Fruit fly (Drosophila melanogaster) whole organism, embryonic: ENCODE data around the gene CG13032.

ENCODE experiments used
- BtbVII ChIP-seq: fragments of 200-800 bp; sonication (Bioruptor generic); optimal IDR thresholded peaks from 3 replicates; lab custom pipeline; 2017; ENCODE audit warnings: missing biosample characterization, mild to moderate bottlenecking, missing genetic modification characterization
- CG10543 ChIP-seq: fragments of 200-800 bp; sonication (Bioruptor generic); optimal IDR thresholded peaks from 3 replicates; lab custom pipeline; 2017; ENCODE audit warnings: missing biosample characterization, mild to moderate bottlenecking, missing genetic modification characterization, moderate library complexity
- CG15601 ChIP-seq: fragments of 200-800 bp; sonication (Bioruptor generic); optimal IDR thresholded peaks from 3 replicates; lab custom pipeline; 2019; ENCODE audit warnings: missing biosample characterization, mild to moderate bottlenecking, missing genetic modification characterization, moderate library complexity
- CG15696 ChIP-seq: fragments of 200-800 bp; sonication (Bioruptor generic); optimal IDR thresholded peaks from 2 replicates; lab custom pipeline; 2019; ENCODE audit warnings: missing biosample characterization, mild to moderate bottlenecking, missing genetic modification characterization, moderate library complexity
- CG17359 ChIP-seq: fragments of 200-800 bp; sonication (Bioruptor generic); optimal IDR thresholded peaks from 3 replicates; lab custom pipeline; 2018; ENCODE audit warnings: missing biosample characterization, mild to moderate bottlenecking, missing genetic modification characterization, moderate library complexity
- CG3847 ChIP-seq: fragments of 200-800 bp; sonication (Bioruptor generic); IDR thresholded peaks from 2 replicates; pipeline ENCODE4 v1.3.6; 2022; ENCODE audit warnings: missing biosample characterization, missing genetic modification characterization
- CG3995 ChIP-seq: fragments of 200-800 bp; sonication (Bioruptor generic); optimal IDR thresholded peaks from 3 replicates; lab custom pipeline; 2016; ENCODE audit warnings: missing biosample characterization, missing genetic modification characterization
- CG4328 ChIP-seq: fragments of 200-800 bp; sonication (Bioruptor generic); optimal IDR thresholded peaks from 3 replicates; lab custom pipeline; 2017; ENCODE audit warnings: missing biosample characterization, missing genetic modification reagents, missing genetic modification characterization
- CG7963 ChIP-seq: fragments of 200-800 bp; sonication (Bioruptor generic); IDR thresholded peaks from 3 replicates; pipeline ENCODE4 v1.3.6; 2022; ENCODE audit warnings: missing biosample characterization, missing genetic modification characterization; ENCODE audit not compliant: partially characterized antibody
- CoRest ChIP-seq: fragments of 200-800 bp; sonication (Bioruptor generic); optimal IDR thresholded peaks from 3 replicates; lab custom pipeline; 2018; ENCODE audit warnings: missing biosample characterization, mild to moderate bottlenecking, missing genetic modification characterization, moderate library complexity
- Dll ChIP-seq: fragments of 200-800 bp; sonication (Bioruptor generic); IDR thresholded peaks from 4 replicates; pipeline ENCODE4 v1.3.6; 2022; ENCODE audit warnings: missing biosample characterization, missing genetic modification characterization; ENCODE audit not compliant: partially characterized antibody
- Dp ChIP-seq: fragments of 200-800 bp; sonication (Bioruptor generic); optimal IDR thresholded peaks from 2 replicates; lab custom pipeline; 2018; ENCODE audit warnings: missing biosample characterization, mild to moderate bottlenecking, missing genetic modification characterization, moderate library complexity
- Dref ChIP-seq: fragments of 200-800 bp; sonication (Bioruptor generic); IDR thresholded peaks from 2 replicates; pipeline ENCODE4 v1.3.6; 2022; ENCODE audit warnings: missing biosample characterization, missing genetic modification characterization
- Gug ChIP-seq: fragments of 200-800 bp; sonication (Bioruptor generic); IDR thresholded peaks from 4 replicates; pipeline ENCODE4 v1.3.6; 2022; ENCODE audit warnings: missing biosample characterization, missing genetic modification characterization
- H2.0 ChIP-seq: fragments of 200-800 bp; sonication (Bioruptor generic); IDR thresholded peaks from 2 replicates; pipeline ENCODE4 v1.3.6; 2022; ENCODE audit warnings: missing biosample characterization, missing genetic modification characterization
- Hmr ChIP-seq: fragments of 200-800 bp; sonication (Bioruptor generic); optimal IDR thresholded peaks from 3 replicates; lab custom pipeline; 2017; ENCODE audit warnings: mild to moderate bottlenecking, missing biosample characterization, missing genetic modification reagents, missing genetic modification characterization
- Hr39 ChIP-seq: fragments of >200 bp; optimal IDR thresholded peaks from 2 replicates; lab custom pipeline; 2017
- Lim3 ChIP-seq: fragments of 200-800 bp; sonication (Bioruptor generic); IDR thresholded peaks from 2 replicates; pipeline ENCODE4 v1.3.6; 2022; ENCODE audit warnings: missing biosample characterization, missing genetic modification characterization
- Meics ChIP-seq: fragments of 200-800 bp; sonication (Bioruptor generic); optimal IDR thresholded peaks from 2 replicates; lab custom pipeline; 2017; ENCODE audit warnings: missing biosample characterization, mild to moderate bottlenecking, missing genetic modification characterization
- Scr ChIP-seq: fragments of 200-800 bp; sonication (Bioruptor generic); IDR thresholded peaks from 2 replicates; pipeline ENCODE4 v1.3.6; 2022; ENCODE audit warnings: missing biosample characterization, missing genetic modification characterization; ENCODE audit not compliant: partially characterized antibody
- Trl ChIP-seq, 3 experiments: fragments of >200 bp in 2 of 3; fragments of 200-800 bp in 1 of 3; sonication (Bioruptor generic) in 1 of 3; optimal IDR thresholded peaks; 2 replicates in 1 of 3; 3 replicates in 2 of 3; lab custom pipeline; 2016 to 2017; ENCODE audit warnings: missing biosample characterization in 1 of 3, missing genetic modification characterization in 1 of 3
- YL-1 ChIP-seq: fragments of 200-800 bp; sonication (Bioruptor generic); optimal IDR thresholded peaks from 3 replicates; lab custom pipeline; 2017; ENCODE audit warnings: missing biosample characterization, mild to moderate bottlenecking, missing genetic modification characterization
- ac ChIP-seq: fragments of 200-800 bp; sonication (Bioruptor generic); optimal IDR thresholded peaks from 3 replicates; lab custom pipeline; 2017; ENCODE audit warnings: missing biosample characterization, mild to moderate bottlenecking, missing genetic modification characterization
- amos ChIP-seq: fragments of 200-800 bp; sonication (Bioruptor generic); IDR thresholded peaks from 2 replicates; pipeline ENCODE4 v1.3.6; 2022; ENCODE audit warnings: missing biosample characterization, missing genetic modification characterization; ENCODE audit not compliant: partially characterized antibody
- ato ChIP-seq: fragments of 200-800 bp; sonication (Bioruptor generic); IDR thresholded peaks from 2 replicates; pipeline ENCODE4 v1.3.6; 2022; ENCODE audit warnings: missing biosample characterization, missing genetic modification characterization; ENCODE audit not compliant: partially characterized antibody
- bbx ChIP-seq: fragments of 200-800 bp; sonication (Bioruptor generic); IDR thresholded peaks from 2 replicates; pipeline ENCODE4 v1.3.6; 2022; ENCODE audit warnings: missing biosample characterization, missing genetic modification characterization; ENCODE audit not compliant: partially characterized antibody
- chinmo ChIP-seq: fragments of 200-800 bp; sonication (Bioruptor generic); IDR thresholded peaks from 4 replicates; pipeline ENCODE4 v1.3.6; 2022; ENCODE audit warnings: missing biosample characterization, missing genetic modification characterization; ENCODE audit not compliant: partially characterized antibody
- ci ChIP-seq: fragments of 200-800 bp; sonication (Bioruptor generic); IDR thresholded peaks from 3 replicates; pipeline ENCODE4 v1.3.6; 2022; ENCODE audit warnings: missing biosample characterization, missing genetic modification characterization
- crol ChIP-seq: fragments of 200-800 bp; sonication (Bioruptor generic); IDR thresholded peaks from 2 replicates; pipeline ENCODE4 v1.3.6; 2022; ENCODE audit warnings: missing biosample characterization, missing genetic modification characterization
- disco-r ChIP-seq: fragments of 200-800 bp; sonication (Bioruptor generic); optimal IDR thresholded peaks from 2 replicates; lab custom pipeline; 2016; ENCODE audit warnings: missing biosample characterization, missing genetic modification characterization
- dm ChIP-seq: fragments of 200-800 bp; sonication (Bioruptor generic); optimal IDR thresholded peaks from 3 replicates; lab custom pipeline; 2016; ENCODE audit warnings: missing biosample characterization, missing genetic modification characterization
- hb ChIP-seq: fragments of 200-800 bp; sonication (Bioruptor generic); IDR thresholded peaks from 3 replicates; pipeline ENCODE4 v1.3.6; 2022; ENCODE audit warnings: missing biosample characterization, missing genetic modification characterization; ENCODE audit not compliant: partially characterized antibody
- hkb ChIP-seq, 2 experiments: fragments of 200-800 bp in 1 of 2; fragments of >200 bp in 1 of 2; sonication (Bioruptor generic) in 1 of 2; IDR thresholded peaks in 1 of 2; optimal IDR thresholded peaks in 1 of 2; 2 replicates each; pipeline versions ENCODE4 v1.3.6 to Lab custom; 2017 to 2022; ENCODE audit warnings: missing biosample characterization in 1 of 2, missing genetic modification characterization in 1 of 2
- luna ChIP-seq: fragments of 200-800 bp; sonication (Bioruptor generic); optimal IDR thresholded peaks from 2 replicates; lab custom pipeline; 2016; ENCODE audit warnings: missing biosample characterization, missing genetic modification characterization
- mld ChIP-seq: fragments of 200-800 bp; sonication (Bioruptor generic); IDR thresholded peaks from 3 replicates; pipeline ENCODE4 v1.3.6; 2022; ENCODE audit warnings: missing biosample characterization, missing genetic modification characterization; ENCODE audit not compliant: partially characterized antibody
- oc ChIP-seq: fragments of 200-800 bp; sonication (Bioruptor generic); optimal IDR thresholded peaks from 2 replicates; lab custom pipeline; 2018; ENCODE audit warnings: missing biosample characterization, mild to moderate bottlenecking, missing genetic modification characterization, moderate library complexity
- phol ChIP-seq: fragments of 200-800 bp; sonication (Bioruptor generic); optimal IDR thresholded peaks from 3 replicates; lab custom pipeline; 2018; ENCODE audit warnings: missing biosample characterization, mild to moderate bottlenecking, missing genetic modification characterization, moderate library complexity
- pzg ChIP-seq: fragments of 200-800 bp; sonication (Bioruptor generic); optimal IDR thresholded peaks from 3 replicates; lab custom pipeline; 2018; ENCODE audit warnings: missing biosample characterization, mild to moderate bottlenecking, missing genetic modification characterization, moderate library complexity
- sna ChIP-seq: fragments of 200-800 bp; sonication (Bioruptor generic); IDR thresholded peaks from 2 replicates; pipeline ENCODE4 v1.3.6; 2022; ENCODE audit warnings: missing biosample characterization, missing genetic modification characterization; ENCODE audit not compliant: partially characterized antibody
- sob ChIP-seq: fragments of 200-800 bp; sonication (Bioruptor generic); IDR thresholded peaks from 2 replicates; pipeline ENCODE4 v1.3.6; 2022; ENCODE audit warnings: missing biosample characterization, missing genetic modification characterization
- tna ChIP-seq: fragments of 200-800 bp; sonication (Bioruptor generic); IDR thresholded peaks from 2 replicates; pipeline ENCODE4 v1.3.6; 2022; ENCODE audit warnings: missing biosample characterization, missing genetic modification characterization; ENCODE audit not compliant: partially characterized antibody
- toy ChIP-seq: fragments of 200-800 bp; sonication (Bioruptor generic); IDR thresholded peaks from 2 replicates; pipeline ENCODE4 v1.3.6; 2022; ENCODE audit warnings: missing biosample characterization, missing genetic modification characterization
- trem ChIP-seq: fragments of 200-800 bp; optimal IDR thresholded peaks from 3 replicates; lab custom pipeline; 2019; ENCODE audit warnings: missing biosample characterization, mild to moderate bottlenecking, missing genetic modification characterization, moderate library complexity
- twi ChIP-seq: fragments of 200-800 bp; optimal IDR thresholded peaks from 2 replicates; lab custom pipeline; 2019; ENCODE audit warnings: missing biosample characterization, mild to moderate bottlenecking, missing genetic modification characterization, moderate library complexity
- vnd ChIP-seq: fragments of 200-800 bp; sonication (Bioruptor generic); IDR thresholded peaks from 3 replicates; pipeline ENCODE4 v1.3.6; 2022; ENCODE audit warnings: missing biosample characterization, missing genetic modification characterization; ENCODE audit not compliant: partially characterized antibody
- z ChIP-seq: fragments of 200-800 bp; sonication (Bioruptor generic); IDR thresholded peaks from 3 replicates; pipeline ENCODE4 v1.3.6; 2022; ENCODE audit warnings: missing biosample characterization, missing genetic modification characterization

The CG13032 gene

DNA sequence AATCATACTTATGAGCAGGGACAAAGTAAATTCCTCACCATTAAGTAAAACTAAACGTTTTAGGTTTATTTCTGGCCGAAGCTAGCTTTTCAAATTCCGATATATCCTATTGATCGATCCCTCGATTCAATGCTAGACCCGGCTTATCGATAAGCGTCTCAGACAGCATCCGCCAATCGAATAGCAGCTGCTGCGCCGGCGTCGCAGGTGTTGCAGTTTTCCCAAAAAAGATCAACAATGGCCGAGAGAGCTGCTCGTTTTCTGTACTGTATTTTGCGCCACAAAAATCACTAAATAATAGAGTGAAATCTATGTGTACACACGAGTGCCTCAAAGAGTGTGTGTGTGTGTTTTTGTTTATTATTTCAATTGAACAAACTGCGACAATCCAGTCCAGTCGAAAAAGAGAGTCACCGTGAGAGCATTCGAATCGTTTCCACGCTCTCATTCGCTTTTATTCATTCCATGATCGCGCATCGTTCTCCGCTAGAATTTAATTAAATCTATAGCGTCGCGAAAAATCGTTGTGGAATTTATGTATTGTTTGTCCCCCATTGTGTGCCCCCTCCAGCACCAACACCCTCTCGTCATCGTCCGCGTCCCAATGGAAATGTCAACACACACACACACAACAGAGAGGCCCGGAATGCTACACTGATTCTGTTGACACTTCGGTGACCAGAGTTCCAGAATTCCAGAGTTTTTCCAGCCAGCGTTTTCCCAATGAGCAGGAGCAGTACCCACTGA, 39.9 kb downstream of the CG13032 start (continued):
- TF ChIP-seq YL-1 (peak; percentile 15), phol (tag; lab: Kevin White, UChicago) (peak; percentile 7), CG15696 (tag; lab: Kevin White, UChicago) (no peak), BtbVII (GFP tag; lab: Kevin White, UChicago) (peak; percentile 5), crol (GFP tag; lab: Robert Waterston, UW) (peak; percentile 68), sob (GFP tag; lab: Robert Waterston, UW) (no peak), z (GFP tag; lab: Robert Waterston, UW) (no peak), CG3847 (no peak), CG10543 (GFP tag; lab: Kevin White, UChicago) (peak; percentile 66), Dll (GFP tag; lab: Robert Waterston, UW) (peak; percentile 63; the same call in 3 of the 4 replicates), dm (GFP tag; lab: Kevin White, UChicago) (no peak), vnd (GFP tag; lab: Robert Waterston, UW) (peak; percentile 64), Dp (GFP tag; lab: Kevin White, UChicago) (peak; percentile 76), twi (tag; lab: Kevin White, UChicago) (peak; percentile 11), bbx (GFP tag; lab: Robert Waterston, UW) (peak; percentile 82), tna (GFP tag; lab: Robert Waterston, UW) (peak; percentile 57; the same call in 1 of the 2 replicates), CG15601 (tag; lab: Kevin White, UChicago) (no peak), oc (tag; lab: Kevin White, UChicago) (no peak), CG3995 (peak; percentile 35), Gug (GFP tag; lab: Robert Waterston, UW) (no peak), Lim3 (GFP tag; lab: Robert Waterston, UW) (no peak), hb (GFP tag; lab: Robert Waterston, UW) (peak; percentile 60; the same call in 1 of the 3 replicates), CG4328 (GFP tag; lab: Kevin White, UChicago) (peak; percentile 4), pzg (peak; percentile 19), ci (GFP tag; lab: Robert Waterston, UW) (peak; percentile 49; the same call in 1 of the 3 replicates), mld (GFP tag; lab: Robert Waterston, UW) (no peak), Hmr (no peak), Scr (peak; percentile 60), Dref (GFP tag; lab: Robert Waterston, UW) (peak; percentile 72), hkb (optimal IDR thresholded peaks at IDR 0.05; lab: Kevin White, UChicago) (no peak), hkb (GFP tag; IDR thresholded peaks at IDR 0.05; lab: Robert Waterston, UW) (no peak), luna (peak; percentile 1), chinmo (GFP tag; lab: Robert Waterston, UW) (peak; percentile 87; the same call in 2 of the 4 replicates), ac (GFP tag; lab: Kevin White, UChicago) (peak; percentile 66), disco-r (peak; percentile 46), CoRest (tag; lab: Kevin White, UChicago) (no peak), toy (GFP tag; lab: Robert Waterston, UW) (no peak), ato (GFP tag; lab: Robert Waterston, UW) (peak; percentile 76), H2.0 (GFP tag; lab: Robert Waterston, UW) (no peak), Hr39 (lab: Kevin White, UChicago) (no peak), CG7963 (peak; percentile 60; the same call in 2 of the 3 replicates), Meics (GFP tag; lab: Kevin White, UChicago) (peak; percentile 15), amos (GFP tag; lab: Robert Waterston, UW) (peak; percentile 55), sna (peak; percentile 40; the same call in 1 of the 2 replicates), CG17359 (tag; lab: Kevin White, UChicago) (no peak), trem (tag; lab: Kevin White, UChicago) (peak; percentile 14), Trl (optimal IDR thresholded peaks at IDR 0.05; lab: Kevin White, UChicago) (peak; percentile 59 to 68), Trl (GFP tag; optimal IDR thresholded peaks at IDR 0.05; lab: Kevin White, UChicago) (no peak)
